Worm (Caenorhabditis elegans) whole organism, L2 larva: ENCODE measurements around the gene prx-14.

Experiments used
- C34F6.9 ChIP-seq: fragments of 150-350 bp; optimal IDR thresholded peaks from 2 replicates; lab custom pipeline; 2014; ENCODE audit warnings: missing biosample characterization, missing genetic modification characterization
- ZK546.5 ChIP-seq: sonication (generic microtip); optimal IDR thresholded peaks from 2 replicates; lab custom pipeline; 2017; ENCODE audit warnings: missing biosample characterization, missing genetic modification characterization
- egl-27 ChIP-seq: sonication (generic microtip); optimal IDR thresholded peaks from 3 replicates; lab custom pipeline; 2017; ENCODE audit warnings: missing biosample characterization, missing genetic modification reagents, missing genetic modification characterization
- elt-3 ChIP-seq: sonication (generic microtip); optimal IDR thresholded peaks from 2 replicates; lab custom pipeline; 2017; ENCODE audit warnings: missing biosample characterization, missing genetic modification characterization
- lin-13 ChIP-seq: fragments of 150-350 bp; optimal IDR thresholded peaks from 2 replicates; lab custom pipeline; 2014; ENCODE audit warnings: missing biosample characterization, missing genetic modification reagents, missing genetic modification characterization
- lin-39 ChIP-seq: fragments of 150-350 bp; optimal IDR thresholded peaks from 2 replicates; lab custom pipeline; 2014; ENCODE audit warnings: missing biosample characterization, missing genetic modification reagents, missing genetic modification characterization
- mbf-1 ChIP-seq: sonication (generic microtip); optimal IDR thresholded peaks from 2 replicates; lab custom pipeline; 2017; ENCODE audit warnings: missing biosample characterization, missing genetic modification characterization
- nhr-77 ChIP-seq: fragments of 150-350 bp; optimal IDR thresholded peaks from 2 replicates; lab custom pipeline; 2014; ENCODE audit warnings: missing biosample characterization, missing genetic modification characterization
- sem-4 ChIP-seq: fragments of 150-350 bp; optimal IDR thresholded peaks from 2 replicates; lab custom pipeline; 2014; ENCODE audit warnings: missing biosample characterization, missing genetic modification reagents, missing genetic modification characterization
- skn-1 ChIP-seq: sonication (generic microtip); optimal IDR thresholded peaks from 2 replicates; lab custom pipeline; 2017; ENCODE audit warnings: missing biosample characterization, missing genetic modification characterization
- sma-3 ChIP-seq: sonication (generic microtip); optimal IDR thresholded peaks from 2 replicates; lab custom pipeline; 2016; ENCODE audit warnings: missing genetic modification reagents, missing genetic modification characterization, missing compliant biosample characterization

The prx-14 gene

DNA sequence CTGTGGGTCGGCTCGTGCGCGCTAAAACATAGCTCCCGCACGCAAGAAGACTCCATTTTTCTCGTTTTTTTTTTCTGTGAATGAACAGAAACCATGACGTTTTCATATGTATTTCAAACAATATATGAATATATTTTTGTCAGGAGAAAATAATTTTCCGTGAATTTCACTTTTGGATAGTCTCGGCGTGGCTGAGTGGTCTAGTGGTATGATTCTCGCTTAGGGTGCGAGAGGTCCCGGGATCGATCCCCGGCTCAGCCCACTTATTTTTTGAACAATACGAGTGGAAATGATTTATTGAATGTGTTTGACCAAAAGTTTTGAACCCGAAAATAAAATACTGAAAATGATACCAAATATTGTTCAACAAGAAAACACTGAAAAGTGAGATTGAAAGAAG is 48.4 kb downstream of the prx-14 start:
- TF ChIP-seq C34F6.9 (no peak), ZK546.5 (tag; lab: Kevin White, UChicago) (no peak), lin-39 (tag; lab: Kevin White, UChicago) (no peak), elt-3 (tag; lab: Kevin White, UChicago) (no peak), mbf-1 (tag; lab: Kevin White, UChicago) (no peak), lin-13 (GFP tag; lab: Kevin White, UChicago) (no peak), nhr-77 (no peak), skn-1 (tag; lab: Kevin White, UChicago) (no peak), sma-3 (GFP tag; lab: Kevin White, UChicago) (no peak), egl-27 (tag; lab: Kevin White, UChicago) (no peak), sem-4 (tag; lab: Kevin White, UChicago) (no peak)
